Worm (Caenorhabditis elegans) whole organism, L1 larva: Measurements from ENCODE around the gene F18E9.7.

Experiments
- aha-1 ChIP-seq: fragments of 150-350 bp; optimal IDR thresholded peaks from 2 replicates; lab custom pipeline; 2014; ENCODE audit warnings: missing biosample characterization, missing genetic modification characterization
- ama-1 ChIP-seq: fragments of 150-350 bp; optimal IDR thresholded peaks from 2 replicates; lab custom pipeline; 2014
- ceh-90 ChIP-seq: sonication (generic microtip); optimal IDR thresholded peaks from 2 replicates; lab custom pipeline; 2016; ENCODE audit warnings: missing genetic modification characterization, missing compliant biosample characterization
- egl-13 ChIP-seq: sonication (generic microtip); optimal IDR thresholded peaks from 2 replicates; lab custom pipeline; 2016; ENCODE audit warnings: missing genotype, missing genetic modification reagents, missing genetic modification characterization, missing compliant biosample characterization
- lin-35 ChIP-seq, 2 experiments: fragments of 150-350 bp; optimal IDR thresholded peaks; 2 replicates each; lab custom pipeline; 2014; ENCODE audit warnings: missing biosample characterization in 2 of 2, missing genetic modification characterization in 2 of 2, missing genetic modification reagents in 2 of 2
- lin-39 ChIP-seq: fragments of 150-350 bp; optimal IDR thresholded peaks from 2 replicates; lab custom pipeline; 2014; ENCODE audit warnings: missing biosample characterization, missing genetic modification reagents, missing genetic modification characterization
- nhr-28 ChIP-seq: fragments of 150-350 bp; optimal IDR thresholded peaks from 2 replicates; lab custom pipeline; 2014; ENCODE audit warnings: missing biosample characterization, missing genetic modification characterization
- nhr-85 ChIP-seq: sonication (generic microtip); peaks from one replicate; lab custom pipeline; 2016; ENCODE audit warnings: missing genetic modification characterization, inconsistent platforms, missing compliant biosample characterization
- snpc-4 ChIP-seq: fragments of 150-350 bp; optimal IDR thresholded peaks from 2 replicates; lab custom pipeline; 2014; ENCODE audit warnings: missing biosample characterization, missing genetic modification characterization
- sox-4 ChIP-seq: sonication (generic microtip); optimal IDR thresholded peaks from 2 replicates; lab custom pipeline; 2016; ENCODE audit warnings: missing genetic modification characterization, missing compliant biosample characterization
- tbx-2 ChIP-seq: sonication (generic microtip); optimal IDR thresholded peaks from 2 replicates; lab custom pipeline; 2016; ENCODE audit warnings: missing genetic modification characterization, missing compliant biosample characterization
- unc-62 ChIP-seq: fragments of 150-350 bp; optimal IDR thresholded peaks from 2 replicates; lab custom pipeline; 2014; ENCODE audit warnings: missing biosample characterization, missing genetic modification reagents, missing genetic modification characterization
- ztf-11 ChIP-seq, 2 experiments: sonication (generic microtip); optimal IDR thresholded peaks; 2 replicates each; lab custom pipeline; 2016 to 2017; ENCODE audit warnings: missing genetic modification characterization in 2 of 2, missing biosample characterization in 1 of 2, missing compliant biosample characterization in 1 of 2

DNA sequence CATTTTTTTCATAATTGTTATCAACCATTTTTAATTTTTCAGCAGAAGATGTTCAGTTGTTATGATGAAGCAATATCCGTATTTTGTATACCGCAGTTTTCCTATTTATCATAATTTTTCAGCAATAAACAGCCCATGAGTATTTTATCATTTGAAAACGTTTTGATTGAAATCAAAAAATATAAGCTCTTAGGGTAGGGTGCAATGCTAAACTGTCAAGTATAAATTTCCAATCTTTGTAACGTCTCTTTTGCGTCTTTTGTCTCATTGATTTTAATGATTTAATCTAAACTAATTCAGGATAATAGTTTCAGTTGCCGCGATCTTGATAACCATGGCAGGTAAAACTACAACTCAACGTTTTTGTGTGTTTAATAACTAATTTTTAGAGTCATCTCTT, 3.7 kb upstream of the F18E9.7 start, which contains the start of gene F18E9.1:
- TF ChIP-seq nhr-28 (tag; lab: Kevin White, UChicago), result no peak
- TF ChIP-seq ama-1, result no peak
- no peak for TF ChIP-seq ceh-90 (tag; lab: Kevin White, UChicago)
- TF ChIP-seq unc-62 (GFP tag; lab: Kevin White, UChicago), result no peak
- no peak for TF ChIP-seq sox-4 (tag; lab: Kevin White, UChicago)
- TF ChIP-seq egl-13, result no peak
- TF ChIP-seq snpc-4, result no peak
- TF ChIP-seq lin-35 (GFP tag; optimal IDR thresholded peaks at IDR 0.05; lab: Kevin White, UChicago), result no peak
- TF ChIP-seq ztf-11 (tag; optimal IDR thresholded peaks at IDR 0.05; lab: Kevin White, UChicago), result no peak
- TF ChIP-seq aha-1 (tag; lab: Kevin White, UChicago), result no peak
- no peak for TF ChIP-seq lin-39 (tag; lab: Kevin White, UChicago)
- no peak for TF ChIP-seq tbx-2 (tag; lab: Kevin White, UChicago)
- no peak for TF ChIP-seq nhr-85
